Fruit fly (Drosophila melanogaster) ovary, adult (tissue): ENCODE results near the gene Sfp24Ba.

Source experiments
- CG17801 ChIP-seq: fragments of 200-800 bp; optimal IDR thresholded peaks from 2 replicates; lab custom pipeline; 2019; ENCODE audit warnings: missing biosample characterization, mild to moderate bottlenecking, missing genetic modification characterization, moderate library complexity; ENCODE audit not compliant: partially characterized antibody

Sfp24Ba gene

dm6 chr2L:3696438-3696837 is 28.1 kb upstream of the Sfp24Ba start, which contains the start of gene IM33:
IM33 (minus strand) TSS chr2L:3696658.
- no peak for TF ChIP-seq CG17801 (GFP tag; lab: Kevin White, UChicago)

dm6 chr2L:3695361-3695818 is 27.0 kb upstream of the Sfp24Ba start, which contains the start of gene CG16713:
CG16713 (minus strand) TSS chr2L:3695411.
- no peak for TF ChIP-seq CG17801 (GFP tag; lab: Kevin White, UChicago)

DNA sequence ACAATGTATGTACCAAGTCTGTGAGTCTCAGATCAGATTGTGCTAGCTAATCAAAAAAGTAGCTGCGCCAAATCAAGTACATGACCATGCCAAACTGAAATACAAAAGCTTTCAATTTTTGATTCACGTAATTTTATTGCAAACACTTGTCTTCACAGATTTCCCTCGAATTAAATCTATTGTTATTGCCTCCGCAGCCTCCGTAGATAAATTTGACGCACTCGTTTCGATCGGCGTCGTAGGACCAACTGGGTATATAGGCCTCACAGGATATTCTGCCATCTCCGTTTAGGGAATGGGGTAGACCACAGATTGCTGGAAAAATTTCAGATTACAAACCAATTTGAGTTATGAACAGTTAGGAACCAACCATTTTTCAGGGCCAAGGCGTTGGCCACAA is 26.6 kb upstream of the Sfp24Ba start, which contains the start of gene CG43165:
Gene CG43165 (minus strand): TSS at position 101 of the 400 bp plus-strand sequence.
- TF ChIP-seq CG17801 (GFP tag; lab: Kevin White, UChicago), result no peak

dm6 chr2L:3693805-3694204 is 25.5 kb upstream of the Sfp24Ba start, which contains the start of gene Acp24A4:
Acp24A4 (minus strand) TSS chr2L:3693905.
- no peak for TF ChIP-seq CG17801 (GFP tag; lab: Kevin White, UChicago)

- no peak for TF ChIP-seq CG17801 (GFP tag; lab: Kevin White, UChicago)
Measured at dm6 chr2L:3693082-3693481, 24.7 kb upstream of the Sfp24Ba start, which contains the start of gene CG3513. CG3513 (minus strand) TSS chr2L:3693182.

dm6 chr2L:3692466-3692865 is 24.1 kb upstream of the Sfp24Ba start, which contains the start of gene CG16704:
CG16704 (minus strand) TSS chr2L:3692587.
- TF ChIP-seq CG17801 (GFP tag; lab: Kevin White, UChicago), result no peak

DNA sequence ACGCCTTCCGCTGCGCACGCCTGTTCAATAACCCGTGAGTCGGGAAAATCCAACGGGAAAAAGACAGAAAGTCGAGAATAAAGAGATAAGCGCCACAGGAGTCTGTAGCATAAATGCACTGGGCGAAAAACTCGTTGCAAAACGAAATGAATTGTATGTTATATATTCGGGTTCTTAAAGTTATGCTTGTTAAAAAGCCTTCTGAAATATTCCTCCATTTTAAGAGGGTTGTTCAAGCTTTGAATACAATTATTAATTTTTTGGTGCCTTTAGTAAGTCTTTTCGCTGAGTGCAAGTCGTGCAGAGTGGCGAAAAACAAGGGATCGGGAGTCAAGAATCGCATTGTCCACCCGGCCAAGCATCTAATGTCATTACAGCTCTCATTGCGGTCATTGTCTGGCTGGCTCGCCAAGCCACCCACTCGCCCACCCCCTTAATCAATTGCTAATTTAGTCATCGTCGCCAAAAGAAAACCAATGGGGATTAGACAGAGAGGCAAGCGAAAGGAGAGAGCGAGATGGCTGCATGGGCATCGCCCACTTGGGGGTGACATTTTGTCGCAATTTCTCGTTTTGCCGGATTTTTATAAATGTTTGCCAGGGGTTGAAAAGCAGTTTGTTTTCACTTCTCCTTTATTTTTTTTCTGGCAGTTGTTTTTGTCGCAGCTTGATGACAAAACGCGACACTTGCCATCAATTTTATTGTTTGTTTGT is 16.9 kb upstream of the Sfp24Ba start:
- TF ChIP-seq CG17801 (GFP tag; lab: Kevin White, UChicago), result no peak

dm6 chr2L:3682489-3682888 is 14.1 kb upstream of the Sfp24Ba start:
- TF ChIP-seq CG17801 (GFP tag; lab: Kevin White, UChicago), result no peak

DNA sequence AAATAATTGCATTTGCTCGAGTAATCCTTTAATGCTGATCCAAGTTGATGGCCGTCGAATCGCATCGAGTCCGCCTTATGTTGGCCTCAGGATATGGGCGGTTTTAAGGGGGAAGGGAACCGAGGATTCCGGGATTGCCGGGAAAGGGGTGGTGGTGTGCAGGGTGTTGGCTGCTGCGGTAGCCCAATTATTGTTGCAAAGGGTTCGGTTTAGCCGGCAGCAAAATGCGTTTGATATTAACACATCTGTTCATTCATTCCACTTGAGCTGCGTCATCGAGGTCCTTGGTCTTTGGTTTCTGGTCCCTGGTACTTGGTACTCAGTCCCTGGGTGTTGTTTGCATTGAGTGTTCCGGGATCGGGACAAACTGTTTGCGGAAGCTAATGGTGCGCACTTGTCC is 13.0 kb upstream of the Sfp24Ba start:
- TF ChIP-seq CG17801 (GFP tag; lab: Kevin White, UChicago), result no peak

DNA sequence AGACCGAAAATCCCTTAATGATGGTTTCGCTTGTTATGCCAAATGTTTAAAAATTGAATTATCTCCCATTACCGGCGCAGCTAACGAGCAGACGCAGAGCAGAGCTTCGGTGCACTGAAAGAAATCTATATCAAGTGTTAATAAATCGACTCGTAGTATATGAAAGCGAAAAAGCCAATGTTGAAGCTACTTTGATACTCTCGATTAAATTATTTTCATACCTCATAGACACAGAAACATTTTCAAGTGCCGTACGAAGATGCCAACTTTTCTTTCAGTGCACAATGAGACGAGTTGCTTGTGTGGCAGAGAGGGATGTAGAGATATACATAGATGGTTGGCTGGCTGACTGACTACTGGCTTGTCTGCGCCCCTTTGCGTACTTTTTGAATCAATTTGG is 7.4 kb upstream of the Sfp24Ba start:
- TF ChIP-seq CG17801 (GFP tag; lab: Kevin White, UChicago), result no peak

dm6 chr2L:3670481-3670880 is 2.1 kb upstream of the Sfp24Ba start, which contains the start of gene Sfp24Bc:
Sfp24Bc (minus strand) TSS chr2L:3670581.
- no peak for TF ChIP-seq CG17801 (GFP tag; lab: Kevin White, UChicago)

- no peak for TF ChIP-seq CG17801 (GFP tag; lab: Kevin White, UChicago)
Measured at dm6 chr2L:3669675-3670074, 1.3 kb upstream of the Sfp24Ba start, which contains the start of gene Sfp24Bb. Sfp24Bb (minus strand) TSS chr2L:3669775.

DNA sequence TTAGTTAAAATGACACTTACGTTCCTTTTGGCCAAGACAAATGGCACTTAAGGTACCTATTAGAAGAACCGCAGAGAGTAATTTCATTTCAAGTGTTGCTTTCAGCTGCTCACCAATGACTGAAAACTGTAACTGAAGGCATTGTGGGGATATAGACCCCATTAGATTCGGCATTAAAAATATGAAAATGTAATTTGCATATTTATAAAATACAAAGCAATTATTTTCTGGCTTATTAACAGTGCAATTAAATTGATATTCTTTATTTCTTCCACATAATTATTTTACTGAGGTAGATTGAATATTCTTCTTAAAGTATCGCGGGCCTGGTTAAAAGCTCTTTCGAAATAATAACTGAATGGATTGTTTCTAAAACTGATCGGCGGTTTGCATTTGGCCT is 683 bp upstream of the Sfp24Ba start, which contains the start of gene Sfp24Bd:
Gene Sfp24Bd (minus strand): TSS at position 101 of the 400 bp plus-strand sequence.
- no peak for TF ChIP-seq CG17801 (GFP tag; lab: Kevin White, UChicago)

dm6 chr2L:3662307-3662795 is 6.0 kb downstream of the Sfp24Ba start, which contains the start of gene Drgx:
Drgx (plus strand) TSS chr2L:3662745.
- no peak for TF ChIP-seq CG17801 (GFP tag; lab: Kevin White, UChicago)

dm6 chr2L:3657349-3658142 is 10.8 kb downstream of the Sfp24Ba start:
- TF ChIP-seq CG17801 (GFP tag; lab: Kevin White, UChicago), result no peak
